Worm (Caenorhabditis elegans): ENCODE data around the gene D2096.5.

ce11 chrIV:8312846-8313245 is 46.7 kb downstream of the D2096.5 start, which contains the start of gene F35H10.10:
- TF ChIP-seq W03F9.2 (tag; optimal IDR thresholded peaks at IDR 0.05) (no peak), him-1 (tag; optimal IDR thresholded peaks at IDR 0.05) (no peak), dao-5 (tag; optimal IDR thresholded peaks at IDR 0.05) (no peak)
